Worm (Caenorhabditis elegans): Measurements from ENCODE around the gene sdn-1.

ce11 chrX:10628454-10628853, 35.3 kb upstream of the sdn-1 start, which contains the start of gene M79.2:
- no peak for TF ChIP-seq med-1 (GFP tag; optimal IDR thresholded peaks at IDR 0.05; ENCODE audit: insufficient read depth)
- TF ChIP-seq T22C8.4 (GFP tag; IDR thresholded peaks at IDR 0.05): no peak
- TF ChIP-seq flt-1 (GFP tag; IDR thresholded peaks at IDR 0.05): no peak
- TF ChIP-seq klf-2 (GFP tag; conservative IDR thresholded peaks at IDR 0.05): no peak
- no peak for TF ChIP-seq tab-1 (GFP tag; IDR thresholded peaks at IDR 0.05)
- TF ChIP-seq cog-1 (tag; optimal IDR thresholded peaks at IDR 0.05): no peak
- TF ChIP-seq ztf-29 (GFP tag; IDR thresholded peaks at IDR 0.05): no peak

All from whole organism, midembryonic.